Worm (Caenorhabditis elegans): Measurements from ENCODE around the gene ZK673.2.

Gene ZK673.2

DNA sequence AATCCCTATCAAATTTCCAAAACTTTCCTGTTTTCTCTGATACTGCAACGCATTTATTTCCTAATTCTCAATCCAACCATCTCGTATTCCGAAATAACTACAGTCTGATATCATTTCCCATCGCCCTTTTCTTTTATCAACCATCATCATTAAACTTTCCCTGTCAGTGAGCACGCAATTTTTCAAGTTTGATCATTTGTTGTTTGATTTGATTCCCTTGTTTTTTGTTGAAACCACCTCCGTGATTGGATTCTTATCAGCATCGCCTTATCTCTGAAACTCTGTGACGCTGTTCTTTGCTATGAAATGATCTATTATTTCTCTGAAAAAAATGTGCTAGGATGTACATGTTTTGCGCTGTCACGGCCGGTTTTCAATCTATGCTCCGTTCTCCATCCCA lies 45.1 kb upstream of the ZK673.2 start:
- peak; percentile 5 for TF ChIP-seq nhr-90 (tag; optimal IDR thresholded peaks at IDR 0.05; ENCODE audit: poor library complexity)
- TF ChIP-seq lin-35 (GFP tag; optimal IDR thresholded peaks at IDR 0.05) = peak in 1 of 2 experiments; percentile 5
- TF ChIP-seq swsn-7 (tag; optimal IDR thresholded peaks at IDR 0.05) = no peak
- TF ChIP-seq efl-1 (optimal IDR thresholded peaks at IDR 0.05) = no peak
- no peak for TF ChIP-seq efl-1 (GFP tag; optimal IDR thresholded peaks at IDR 0.05 in 1 of 2)
- TF ChIP-seq ceh-82 (tag; optimal IDR thresholded peaks at IDR 0.05) = no peak
- TF ChIP-seq zip-4 (GFP tag; optimal IDR thresholded peaks at IDR 0.05) = no peak
- TF ChIP-seq mef-2 (tag; optimal IDR thresholded peaks at IDR 0.05) = no peak
- TF ChIP-seq nhr-20 (tag; optimal IDR thresholded peaks at IDR 0.05) = peak; percentile 33
- TF ChIP-seq irx-1 (tag; optimal IDR thresholded peaks at IDR 0.05) = no peak
- no peak for TF ChIP-seq nhr-12 (tag; optimal IDR thresholded peaks at IDR 0.05)
- peak; percentile 88 for TF ChIP-seq elt-2 (tag; optimal IDR thresholded peaks at IDR 0.05)

DNA sequence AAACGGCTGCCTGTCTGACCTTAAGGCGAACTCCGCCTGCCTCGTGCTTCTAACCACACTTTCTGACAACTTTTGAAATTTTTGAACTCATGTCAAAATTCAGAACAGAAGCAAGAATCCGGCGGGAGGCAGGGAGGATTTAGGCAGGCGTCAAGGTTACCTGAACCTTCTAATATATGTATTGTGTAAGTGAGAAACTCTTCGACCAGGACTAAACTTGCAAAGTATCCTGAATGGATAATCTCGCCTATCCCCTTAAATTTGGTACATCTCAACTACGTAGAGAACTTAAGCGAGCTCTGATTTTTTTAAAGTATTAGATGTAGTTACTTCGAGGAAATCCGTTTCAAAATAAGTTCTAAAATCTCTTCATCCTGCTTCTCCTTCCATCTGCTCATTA lies 37.1 kb upstream of the ZK673.2 start, which contains the start of gene E04D5.5:
TSS of gene E04D5.5 (plus strand) at position 301 of the 400 bp plus-strand sequence.
- TF ChIP-seq hpl-2 (GFP tag; optimal IDR thresholded peaks at IDR 0.05) (no peak), zip-4 (GFP tag; optimal IDR thresholded peaks at IDR 0.05) (no peak), C34B4.2 (tag; optimal IDR thresholded peaks at IDR 0.05) (no peak), rnt-1 (tag; optimal IDR thresholded peaks at IDR 0.05) (no peak), ztf-11 (tag; optimal IDR thresholded peaks at IDR 0.05) (no peak), egl-27 (tag; optimal IDR thresholded peaks at IDR 0.05) (no peak), unc-86 (tag; optimal IDR thresholded peaks at IDR 0.05) (no peak), fkh-8 (tag; optimal IDR thresholded peaks at IDR 0.05) (no peak), lin-13 (GFP tag; optimal IDR thresholded peaks at IDR 0.05) (no peak), ztf-4 (tag; optimal IDR thresholded peaks at IDR 0.05) (no peak)

DNA sequence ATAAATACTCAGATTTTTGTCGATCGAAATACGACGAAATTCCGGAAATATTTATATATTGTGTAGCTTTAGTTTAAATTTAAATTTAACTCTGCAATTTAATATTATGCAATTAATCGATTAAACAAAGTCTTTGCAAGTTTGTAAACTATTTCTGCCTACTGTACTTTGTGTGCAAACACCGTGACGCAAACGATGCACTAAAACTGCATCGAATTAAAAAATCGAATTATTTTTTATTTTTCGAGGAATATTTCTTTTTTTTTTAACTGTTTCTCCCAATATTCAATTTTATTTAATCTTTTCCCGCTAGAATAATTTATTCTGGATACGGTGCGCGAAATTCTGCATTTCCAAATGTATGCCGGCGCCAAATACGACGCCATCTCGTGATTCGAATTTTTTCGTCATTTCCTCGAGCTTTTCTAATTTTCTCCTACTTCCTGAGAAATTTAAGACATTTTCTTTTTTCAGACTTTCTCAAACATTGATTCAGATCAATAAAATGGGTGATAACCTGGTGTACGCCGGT lies 31.7 kb upstream of the ZK673.2 start, which contains the start of gene eif-2A:
TSS of gene eif-2A (plus strand) at position 469 of the 532 bp plus-strand sequence.
- TF ChIP-seq unc-98 (GFP tag; IDR thresholded peaks at IDR 0.05) = no peak
- TF ChIP-seq nhr-47 (tag; optimal IDR thresholded peaks at IDR 0.05) = peak; percentile 7
- peak; percentile 5 for TF ChIP-seq C16A3.4 (tag; optimal IDR thresholded peaks at IDR 0.05)
- TF ChIP-seq nhr-71 (tag; optimal IDR thresholded peaks at IDR 0.05) = peak; percentile 21
- peak; percentile 15 for TF ChIP-seq snu-23 (GFP tag; optimal IDR thresholded peaks at IDR 0.05)
- TF ChIP-seq lsy-2 (tag; optimal IDR thresholded peaks at IDR 0.05) = peak; percentile 79 to 97
- TF ChIP-seq efl-1 (optimal IDR thresholded peaks at IDR 0.05) = peak in 1 of 2 experiments; percentile 44
- TF ChIP-seq efl-1 (GFP tag; optimal IDR thresholded peaks at IDR 0.05 in 1 of 2) = peak in 1 of 2 experiments; percentile 50
- peak; percentile 23 to 61 (median 38) for TF ChIP-seq dpl-1 (GFP tag; optimal IDR thresholded peaks at IDR 0.05)
- TF ChIP-seq zag-1 (tag; optimal IDR thresholded peaks at IDR 0.05) = no peak
- TF ChIP-seq lin-35 (GFP tag; optimal IDR thresholded peaks at IDR 0.05) = peak; percentile 25 to 41
- peak; percentile 75 for TF ChIP-seq F16B12.6 (tag; optimal IDR thresholded peaks at IDR 0.05)
- no peak for TF ChIP-seq ces-1 (GFP tag; optimal IDR thresholded peaks at IDR 0.05)
- no peak for TF ChIP-seq jun-1 (tag; optimal IDR thresholded peaks at IDR 0.05)
- TF ChIP-seq mep-1 (tag; optimal IDR thresholded peaks at IDR 0.05) = peak; percentile 50
- TF ChIP-seq irx-1 (tag; optimal IDR thresholded peaks at IDR 0.05) = no peak
- no peak for TF ChIP-seq ceh-63 (GFP tag; optimal IDR thresholded peaks at IDR 0.05)
- peak; percentile 42 for TF ChIP-seq blmp-1 (tag; optimal IDR thresholded peaks at IDR 0.05)

DNA sequence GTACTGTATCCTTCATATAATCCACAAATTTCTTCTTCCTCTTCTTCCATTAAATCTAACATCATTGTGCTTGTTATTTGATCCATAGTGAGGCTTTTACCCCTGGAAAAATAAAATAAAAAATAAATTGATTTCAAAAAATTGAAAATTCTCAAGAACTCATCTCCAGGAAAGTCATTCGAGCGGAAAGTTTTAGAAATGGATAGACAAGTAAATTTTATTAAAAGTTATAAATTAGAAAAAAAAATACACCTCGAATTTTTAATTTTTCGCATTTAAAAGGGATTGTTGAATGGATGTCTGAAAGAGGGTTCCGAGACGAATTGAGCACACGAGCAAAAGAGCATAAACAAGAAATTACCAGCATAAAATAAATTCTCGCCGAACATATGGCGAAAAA lies 26.1 kb upstream of the ZK673.2 start, which contains the start of gene frpr-21:
TSS of gene frpr-21 (minus strand) at position 101 of the 400 bp plus-strand sequence.
- TF ChIP-seq C34B4.2 (tag; optimal IDR thresholded peaks at IDR 0.05) = no peak
- TF ChIP-seq efl-3 (GFP tag; optimal IDR thresholded peaks at IDR 0.05) = no peak
- TF ChIP-seq fkh-4 (tag; optimal IDR thresholded peaks at IDR 0.05; ENCODE audit: borderline replicate concordance) = no peak
- TF ChIP-seq snu-23 (GFP tag; optimal IDR thresholded peaks at IDR 0.05) = no peak
- no peak for TF ChIP-seq unc-86 (tag; optimal IDR thresholded peaks at IDR 0.05)
- TF ChIP-seq blmp-1 (tag; optimal IDR thresholded peaks at IDR 0.05) = no peak
- TF ChIP-seq elt-3 (tag; optimal IDR thresholded peaks at IDR 0.05) = no peak
- TF ChIP-seq aha-1 (tag; optimal IDR thresholded peaks at IDR 0.05) = no peak
- TF ChIP-seq ama-1 (optimal IDR thresholded peaks at IDR 0.05) = no peak
- TF ChIP-seq nhr-84 (tag; optimal IDR thresholded peaks at IDR 0.05) = no peak
- TF ChIP-seq tbx-2 (tag; optimal IDR thresholded peaks at IDR 0.05) = no peak
- TF ChIP-seq nhr-28 (tag; optimal IDR thresholded peaks at IDR 0.05) = no peak
- TF ChIP-seq grh-1 (GFP tag; IDR thresholded peaks at IDR 0.05) = no peak
- no peak for TF ChIP-seq dpl-1 (GFP tag; optimal IDR thresholded peaks at IDR 0.05)
- TF ChIP-seq nhr-71 (tag; optimal IDR thresholded peaks at IDR 0.05) = no peak
- TF ChIP-seq C04F5.9 (tag; optimal IDR thresholded peaks at IDR 0.05) = no peak
- TF ChIP-seq fkh-10 (GFP tag; optimal IDR thresholded peaks at IDR 0.05) = no peak
- no peak for TF ChIP-seq lin-35 (GFP tag; optimal IDR thresholded peaks at IDR 0.05)
